Worm (Caenorhabditis elegans): Measurements from ENCODE around the gene srh-16.

- TF ChIP-seq nhr-47 (tag; optimal IDR thresholded peaks at IDR 0.05) (no peak), sup-37 (GFP tag; optimal IDR thresholded peaks at IDR 0.05) (no peak), lsy-2 (tag; optimal IDR thresholded peaks at IDR 0.05) (no peak), skn-1 (tag; optimal IDR thresholded peaks at IDR 0.05) (no peak), C34B4.2 (tag; optimal IDR thresholded peaks at IDR 0.05) (no peak), tbx-2 (tag; optimal IDR thresholded peaks at IDR 0.05) (no peak), unc-30 (tag; optimal IDR thresholded peaks at IDR 0.05) (no peak), aha-1 (tag; optimal IDR thresholded peaks at IDR 0.05) (no peak)
These were observed 22.3 kb upstream of the srh-16 start, which contains the start of gene twk-24 for ce11 chrV:12269272-12269767.

Data from whole organism, L1 larva.